Fruit fly (Drosophila melanogaster) whole organism, embryonic: ENCODE measurements around the gene Xe7.

Experiments
- CG11093 ChIP-seq: fragments of 200-800 bp; sonication (Bioruptor generic); IDR thresholded peaks from 3 replicates; pipeline ENCODE4 v1.3.6; 2022; ENCODE audit warnings: missing biosample characterization, missing genetic modification characterization
- CG11504 ChIP-seq: fragments of 200-800 bp; sonication (Bioruptor generic); optimal IDR thresholded peaks from 3 replicates; lab custom pipeline; 2019; ENCODE audit warnings: missing biosample characterization, mild to moderate bottlenecking, missing genetic modification characterization, moderate library complexity
- CG13894 ChIP-seq: fragments of 200-800 bp; sonication (Bioruptor generic); optimal IDR thresholded peaks from 3 replicates; lab custom pipeline; 2018; ENCODE audit warnings: missing biosample characterization, mild to moderate bottlenecking, missing genetic modification characterization, moderate library complexity
- CG17612 ChIP-seq: fragments of 200-800 bp; sonication (Bioruptor generic); IDR thresholded peaks from 2 replicates; pipeline ENCODE4 v1.3.6; 2022; ENCODE audit warnings: missing biosample characterization, missing genetic modification characterization
- CG17802 ChIP-seq: fragments of 200-800 bp; sonication (Bioruptor generic); optimal IDR thresholded peaks from 2 replicates; lab custom pipeline; 2018; ENCODE audit warnings: missing biosample characterization, mild to moderate bottlenecking, missing genetic modification characterization, moderate library complexity
- CG18599 ChIP-seq: fragments of 200-800 bp; sonication (Bioruptor generic); optimal IDR thresholded peaks from 3 replicates; lab custom pipeline; 2017; ENCODE audit warnings: missing biosample characterization, missing genetic modification characterization, mild to moderate bottlenecking, moderate library complexity, missing genetic modification reagents
- CG18764 ChIP-seq: fragments of 200-800 bp; sonication (Bioruptor generic); optimal IDR thresholded peaks from 3 replicates; lab custom pipeline; 2016; ENCODE audit warnings: missing biosample characterization, missing genetic modification characterization
- CG3163 ChIP-seq: fragments of 200-800 bp; sonication (Bioruptor generic); optimal IDR thresholded peaks from 3 replicates; lab custom pipeline; 2016; ENCODE audit warnings: missing biosample characterization, missing genetic modification characterization
- CG33557 ChIP-seq: fragments of 200-800 bp; sonication (Bioruptor generic); optimal IDR thresholded peaks from 2 replicates; lab custom pipeline; 2019; ENCODE audit warnings: missing biosample characterization, mild to moderate bottlenecking, missing genetic modification characterization, moderate library complexity
- CG34224 ChIP-seq: fragments of 200-800 bp; sonication (Bioruptor generic); IDR thresholded peaks from 3 replicates; pipeline ENCODE4 v1.3.6; 2022; ENCODE audit warnings: missing biosample characterization, missing genetic modification characterization; ENCODE audit not compliant: partially characterized antibody
- CG3995 ChIP-seq: fragments of 200-800 bp; sonication (Bioruptor generic); optimal IDR thresholded peaks from 3 replicates; lab custom pipeline; 2016; ENCODE audit warnings: missing biosample characterization, missing genetic modification characterization
- CG5953 ChIP-seq: fragments of 200-800 bp; sonication (Bioruptor generic); IDR thresholded peaks from 2 replicates; pipeline ENCODE4 v1.3.6; 2022; ENCODE audit warnings: missing biosample characterization, missing genetic modification characterization
- CG6683 ChIP-seq: fragments of 200-800 bp; sonication (Bioruptor generic); optimal IDR thresholded peaks from 2 replicates; lab custom pipeline; 2017; ENCODE audit warnings: missing biosample characterization, mild to moderate bottlenecking, missing genetic modification characterization, missing genetic modification reagents
- CG7357 ChIP-seq: fragments of 200-800 bp; sonication (Bioruptor generic); IDR thresholded peaks from 3 replicates; pipeline ENCODE4 v1.3.6; 2022; ENCODE audit warnings: missing biosample characterization, missing genetic modification characterization
- CG7556 ChIP-seq: fragments of 200-800 bp; sonication (Bioruptor generic); optimal IDR thresholded peaks from 2 replicates; lab custom pipeline; 2017; ENCODE audit warnings: missing biosample characterization, mild to moderate bottlenecking, missing genetic modification characterization
- CG8281 ChIP-seq: fragments of 200-800 bp; sonication (Bioruptor generic); optimal IDR thresholded peaks from 2 replicates; lab custom pipeline; 2018; ENCODE audit warnings: missing biosample characterization, mild to moderate bottlenecking, missing genetic modification characterization, moderate library complexity
- Deaf1 ChIP-seq: fragments of 200-800 bp; optimal IDR thresholded peaks from 3 replicates; lab custom pipeline; 2019; ENCODE audit warnings: missing biosample characterization, mild to moderate bottlenecking, missing genetic modification characterization, moderate library complexity
- Dll ChIP-seq: fragments of 200-800 bp; sonication (Bioruptor generic); IDR thresholded peaks from 4 replicates; pipeline ENCODE4 v1.3.6; 2022; ENCODE audit warnings: missing biosample characterization, missing genetic modification characterization; ENCODE audit not compliant: partially characterized antibody
- Hey ChIP-seq: fragments of 200-800 bp; sonication (Bioruptor generic); optimal IDR thresholded peaks from 3 replicates; lab custom pipeline; 2018; ENCODE audit warnings: missing biosample characterization, mild to moderate bottlenecking, missing genetic modification characterization
- Hmr ChIP-seq: fragments of 200-800 bp; sonication (Bioruptor generic); optimal IDR thresholded peaks from 3 replicates; lab custom pipeline; 2017; ENCODE audit warnings: mild to moderate bottlenecking, missing biosample characterization, missing genetic modification reagents, missing genetic modification characterization
- MBD-R2 ChIP-seq: fragments of 200-800 bp; sonication (Bioruptor generic); IDR thresholded peaks from 2 replicates; pipeline ENCODE4 v1.3.6; 2022; ENCODE audit warnings: missing biosample characterization, missing genetic modification characterization
- Med ChIP-seq: fragments of 200-800 bp; sonication (Bioruptor generic); peaks from one replicate; lab custom pipeline; 2016; ENCODE audit warnings: missing biosample characterization, missing genetic modification characterization, mild to moderate bottlenecking, inconsistent platforms, moderate library complexity
- NK7.1 ChIP-seq: fragments of 200-800 bp; sonication (Bioruptor generic); optimal IDR thresholded peaks from 3 replicates; lab custom pipeline; 2016; ENCODE audit warnings: missing biosample characterization, missing genetic modification characterization
- Side ChIP-seq: fragments of 200-800 bp; sonication (Bioruptor generic); optimal IDR thresholded peaks from 2 replicates; lab custom pipeline; 2016; ENCODE audit warnings: missing biosample characterization, missing genetic modification characterization
- Ssrp ChIP-seq: fragments of 200-800 bp; sonication (Bioruptor generic); optimal IDR thresholded peaks from 2 replicates; lab custom pipeline; 2018; ENCODE audit warnings: missing biosample characterization, mild to moderate bottlenecking, missing genetic modification characterization, moderate library complexity
- Tbp ChIP-seq: fragments of >200 bp; optimal IDR thresholded peaks from 2 replicates; lab custom pipeline; 2018; ENCODE audit warnings: missing biosample characterization, missing genetic modification characterization
- abd-A ChIP-seq: fragments of 200-800 bp; sonication (Bioruptor generic); optimal IDR thresholded peaks from 3 replicates; lab custom pipeline; 2019; ENCODE audit warnings: missing biosample characterization, mild to moderate bottlenecking, missing genetic modification characterization, moderate library complexity
- cas ChIP-seq: fragments of 200-800 bp; sonication (Bioruptor generic); IDR thresholded peaks from 2 replicates; pipeline ENCODE4 v1.3.6; 2022; ENCODE audit warnings: missing biosample characterization, missing genetic modification characterization
- crol ChIP-seq: fragments of 200-800 bp; sonication (Bioruptor generic); IDR thresholded peaks from 2 replicates; pipeline ENCODE4 v1.3.6; 2022; ENCODE audit warnings: missing biosample characterization, missing genetic modification characterization
- danr ChIP-seq: fragments of 200-800 bp; sonication (Bioruptor generic); IDR thresholded peaks from 2 replicates; pipeline ENCODE4 v1.3.6; 2022; ENCODE audit warnings: missing biosample characterization, missing genetic modification characterization
- disco-r ChIP-seq: fragments of 200-800 bp; sonication (Bioruptor generic); optimal IDR thresholded peaks from 2 replicates; lab custom pipeline; 2016; ENCODE audit warnings: missing biosample characterization, missing genetic modification characterization
- ewg ChIP-seq: fragments of 200-800 bp; sonication (Bioruptor generic); optimal IDR thresholded peaks from 3 replicates; lab custom pipeline; 2017; ENCODE audit warnings: mild to moderate bottlenecking, missing biosample characterization, missing genetic modification reagents, missing genetic modification characterization
- fu2 ChIP-seq: fragments of 200-800 bp; sonication (Bioruptor generic); optimal IDR thresholded peaks from 2 replicates; lab custom pipeline; 2016; ENCODE audit warnings: missing biosample characterization, missing genetic modification characterization
- gt ChIP-seq: fragments of 200-800 bp; sonication (Bioruptor generic); IDR thresholded peaks from 2 replicates; pipeline ENCODE4 v1.3.6; 2022; ENCODE audit warnings: missing biosample characterization, missing genetic modification characterization
- jing ChIP-seq: fragments of 200-800 bp; sonication (Bioruptor generic); optimal IDR thresholded peaks from 2 replicates; lab custom pipeline; 2018; ENCODE audit warnings: missing biosample characterization, mild to moderate bottlenecking, missing genetic modification characterization
- kah ChIP-seq: fragments of 200-800 bp; sonication (Bioruptor generic); optimal IDR thresholded peaks from 2 replicates; lab custom pipeline; 2018; ENCODE audit warnings: missing biosample characterization, mild to moderate bottlenecking, missing genetic modification characterization
- onecut ChIP-seq: fragments of 200-800 bp; sonication (Bioruptor generic); IDR thresholded peaks from 2 replicates; pipeline ENCODE4 v1.3.6; 2022; ENCODE audit warnings: missing biosample characterization, missing genetic modification characterization
- pnt ChIP-seq: fragments of 200-800 bp; sonication (Bioruptor generic); optimal IDR thresholded peaks from 3 replicates; lab custom pipeline; 2016; ENCODE audit warnings: missing biosample characterization, missing genetic modification characterization
- pum ChIP-seq: fragments of 200-800 bp; sonication (Bioruptor generic); optimal IDR thresholded peaks from 2 replicates; lab custom pipeline; 2016; ENCODE audit warnings: missing biosample characterization, missing genetic modification characterization
- repo ChIP-seq: fragments of 200-800 bp; sonication (Bioruptor generic); optimal IDR thresholded peaks from 2 replicates; lab custom pipeline; 2016; ENCODE audit warnings: missing biosample characterization, missing genetic modification characterization
- scrt ChIP-seq: fragments of 200-800 bp; sonication (Bioruptor generic); optimal IDR thresholded peaks from 2 replicates; lab custom pipeline; 2018; ENCODE audit warnings: missing biosample characterization, mild to moderate bottlenecking, missing genetic modification characterization, moderate library complexity
- sd ChIP-seq: fragments of 200-800 bp; sonication (Bioruptor generic); optimal IDR thresholded peaks from 3 replicates; lab custom pipeline; 2018; ENCODE audit warnings: missing biosample characterization, mild to moderate bottlenecking, missing genetic modification characterization, moderate library complexity
- sens ChIP-seq: fragments of 200-800 bp; sonication (Bioruptor generic); peaks from one replicate; lab custom pipeline; 2016; ENCODE audit warnings: missing biosample characterization, missing genetic modification characterization
- sisA ChIP-seq: fragments of 200-800 bp; sonication (Bioruptor generic); IDR thresholded peaks from 2 replicates; pipeline ENCODE4 v1.3.6; 2022; ENCODE audit warnings: missing biosample characterization, missing genetic modification characterization
- slp2 ChIP-seq: fragments of 200-800 bp; sonication (Bioruptor generic); optimal IDR thresholded peaks from 2 replicates; lab custom pipeline; 2016; ENCODE audit warnings: missing biosample characterization, missing genetic modification characterization
- wdn ChIP-seq: fragments of 200-800 bp; sonication (Bioruptor generic); IDR thresholded peaks from 2 replicates; pipeline ENCODE4 v1.3.6; 2022; ENCODE audit warnings: missing biosample characterization, missing genetic modification characterization
- zen2 ChIP-seq: fragments of 200-800 bp; sonication (Bioruptor generic); IDR thresholded peaks from 3 replicates; pipeline ENCODE4 v1.3.6; 2022; ENCODE audit warnings: missing biosample characterization, missing genetic modification characterization; ENCODE audit not compliant: partially characterized antibody

Gene Xe7

dm6 chr3R:5693186-5693585 lies 24.1 kb upstream of the Xe7 start, which contains the start of gene CG2104:
Gene CG2104 (minus strand): TSS chr3R:5693286.
- no peak for TF ChIP-seq ewg
- no peak for TF ChIP-seq gt (GFP tag; lab: Robert Waterston, UW)
- TF ChIP-seq CG33557 (GFP tag; lab: Kevin White, UChicago) = no peak
- TF ChIP-seq CG34224 = no peak
- no peak for TF ChIP-seq Side (GFP tag; lab: Kevin White, UChicago)
- no peak for TF ChIP-seq CG17612
- no peak for TF ChIP-seq scrt (GFP tag; lab: Kevin White, UChicago)
- no peak for TF ChIP-seq Tbp (GFP tag; lab: Kevin White, UChicago)
- TF ChIP-seq, all 482 proteins: peak for 0

DNA sequence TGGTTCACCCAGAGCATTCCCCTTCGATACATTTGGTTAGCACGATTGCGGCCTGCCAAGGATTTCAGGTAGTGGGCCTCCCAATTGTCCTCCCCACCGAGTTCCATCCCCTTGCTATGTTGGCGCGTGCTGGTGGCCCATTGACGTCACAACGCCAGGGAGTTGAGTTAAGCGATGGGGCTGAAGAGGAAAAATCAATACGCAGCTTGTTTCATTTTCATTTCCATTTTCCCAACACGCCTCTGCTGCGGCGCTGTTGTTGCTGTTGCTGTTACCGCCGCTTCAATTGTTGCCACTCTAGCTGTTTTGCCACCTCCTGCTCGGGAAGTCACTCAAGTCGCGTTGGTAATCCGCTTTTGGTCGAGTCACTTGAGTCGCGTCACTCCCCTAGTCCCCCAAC lies 21.9 kb upstream of the Xe7 start:
- TF ChIP-seq wdn (GFP tag; lab: Robert Waterston, UW) (no peak), CG17802 (tag; lab: Kevin White, UChicago) (no peak), sisA (GFP tag; lab: Robert Waterston, UW) (no peak), Ssrp (no peak), fu2 (GFP tag; lab: Kevin White, UChicago) (no peak), Med (GFP tag; lab: Kevin White, UChicago) (peak; percentile 45), CG18599 (GFP tag; lab: Kevin White, UChicago) (peak; percentile 11), Hmr (GFP tag; lab: Kevin White, UChicago) (no peak), sd (tag; lab: Kevin White, UChicago) (no peak), repo (GFP tag; lab: Kevin White, UChicago) (no peak), Hey (tag; lab: Kevin White, UChicago) (peak; percentile 22), CG7556 (GFP tag; lab: Kevin White, UChicago) (no peak), slp2 (GFP tag; lab: Kevin White, UChicago) (no peak), onecut (peak; percentile 94), CG3995 (no peak), CG5953 (GFP tag; lab: Robert Waterston, UW) (no peak), CG7357 (GFP tag; lab: Robert Waterston, UW) (no peak), zen2 (GFP tag; lab: Robert Waterston, UW) (no peak), CG11093 (GFP tag; lab: Robert Waterston, UW) (no peak), CG18764 (GFP tag; lab: Kevin White, UChicago) (no peak), disco-r (GFP tag; lab: Kevin White, UChicago) (no peak), sens (GFP tag; lab: Kevin White, UChicago) (no peak), danr (GFP tag; lab: Robert Waterston, UW) (no peak), NK7.1 (no peak), CG3163 (GFP tag; lab: Kevin White, UChicago) (no peak), Dll (GFP tag; lab: Robert Waterston, UW) (no peak), CG11504 (no peak), abd-A (peak; percentile 42), pum (no peak), crol (no peak), cas (GFP tag; lab: Robert Waterston, UW) (no peak), CG8281 (tag; lab: Kevin White, UChicago) (no peak), CG13894 (peak; percentile 15), jing (GFP tag; lab: Kevin White, UChicago) (no peak), kah (no peak), MBD-R2 (GFP tag; lab: Robert Waterston, UW) (peak; percentile 27; the same call in 1 of the 2 replicates), Deaf1 (tag; lab: Kevin White, UChicago) (peak; percentile 9), CG6683 (GFP tag; lab: Kevin White, UChicago) (no peak), pnt (GFP tag; lab: Kevin White, UChicago) (no peak)
